Fruit fly (Drosophila melanogaster): ENCODE data around the gene CG7492.

CG7492 gene

DNA sequence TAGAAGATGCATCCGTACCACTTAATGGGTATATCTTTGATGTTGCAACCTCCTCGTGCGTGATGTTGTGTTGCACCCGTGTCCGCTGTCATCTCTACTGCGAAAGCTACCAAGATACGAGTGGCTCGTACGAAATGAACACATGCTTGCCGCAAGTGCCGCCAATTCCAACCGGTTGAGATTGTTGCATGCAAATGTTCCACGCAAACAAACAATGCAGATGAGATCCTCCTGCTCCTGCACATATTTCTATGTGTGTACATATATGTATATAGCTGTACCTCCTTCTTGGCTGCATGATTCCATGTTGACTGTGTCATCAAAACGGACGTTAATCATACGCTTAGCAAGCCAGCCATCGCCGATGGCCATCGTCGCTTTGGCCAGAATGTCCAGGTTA is 24.5 kb downstream of the CG7492 start:
- TF ChIP-seq dmrt93B (GFP tag; optimal IDR thresholded peaks at IDR 0.05) (no peak), lola (GFP tag; optimal IDR thresholded peaks at IDR 0.05) (no peak), Hnf4 (GFP tag; optimal IDR thresholded peaks at IDR 0.05) (no peak), Hr78 (GFP tag; optimal IDR thresholded peaks at IDR 0.05) (no peak), CG32264 (GFP tag; optimal IDR thresholded peaks at IDR 0.05) (no peak), Rel (GFP tag; optimal IDR thresholded peaks at IDR 0.05) (no peak), Rel (tag; optimal IDR thresholded peaks at IDR 0.05) (no peak), Myc (optimal IDR thresholded peaks at IDR 0.05) (no peak), ey (GFP tag; optimal IDR thresholded peaks at IDR 0.05) (no peak), Hr83 (GFP tag; optimal IDR thresholded peaks at IDR 0.05; ENCODE audit: poor library complexity, severe bottlenecking) (no peak), Mio (GFP tag; optimal IDR thresholded peaks at IDR 0.05) (no peak), HLH106 (tag; optimal IDR thresholded peaks at IDR 0.05) (no peak), Jra (GFP tag; optimal IDR thresholded peaks at IDR 0.05) (no peak), Dif (GFP tag; optimal IDR thresholded peaks at IDR 0.05; ENCODE audit: partially characterized antibody) (no peak), Abd-B (GFP tag; optimal IDR thresholded peaks at IDR 0.05) (no peak), sv (GFP tag; optimal IDR thresholded peaks at IDR 0.05) (no peak), dl (GFP tag; optimal IDR thresholded peaks at IDR 0.05; ENCODE audit: insufficient read depth in 1 of 2, partially characterized antibody in 2 of 2) (no peak), CG9705 (GFP tag; optimal IDR thresholded peaks at IDR 0.05) (no peak), N (GFP tag; optimal IDR thresholded peaks at IDR 0.05) (no peak), br (GFP tag; optimal IDR thresholded peaks at IDR 0.05) (no peak), brk (GFP tag; optimal IDR thresholded peaks at IDR 0.05) (no peak)

DNA sequence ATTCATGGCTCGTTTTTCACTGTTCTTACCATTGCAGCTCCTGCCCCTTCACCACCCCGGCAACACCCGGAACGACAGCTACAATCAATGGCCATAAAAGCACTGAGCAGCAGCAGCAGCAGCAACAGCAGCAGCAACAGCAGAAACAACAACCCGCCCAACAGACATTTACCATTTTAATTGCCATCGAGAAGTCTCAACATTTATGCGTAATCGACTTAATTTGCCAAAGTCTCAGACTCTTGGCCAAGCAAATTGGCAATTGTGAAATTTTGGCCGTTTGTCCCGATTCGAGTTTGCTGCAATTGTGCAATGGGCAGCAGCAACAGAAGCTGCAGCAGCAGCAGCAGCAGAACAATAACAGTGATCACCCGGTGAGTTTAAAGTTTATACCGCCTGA is 30.0 kb downstream of the CG7492 start:
- no peak for TF ChIP-seq br (GFP tag; optimal IDR thresholded peaks at IDR 0.05)
- peak; percentile 91 for TF ChIP-seq Dfd (GFP tag; optimal IDR thresholded peaks at IDR 0.05)

DNA sequence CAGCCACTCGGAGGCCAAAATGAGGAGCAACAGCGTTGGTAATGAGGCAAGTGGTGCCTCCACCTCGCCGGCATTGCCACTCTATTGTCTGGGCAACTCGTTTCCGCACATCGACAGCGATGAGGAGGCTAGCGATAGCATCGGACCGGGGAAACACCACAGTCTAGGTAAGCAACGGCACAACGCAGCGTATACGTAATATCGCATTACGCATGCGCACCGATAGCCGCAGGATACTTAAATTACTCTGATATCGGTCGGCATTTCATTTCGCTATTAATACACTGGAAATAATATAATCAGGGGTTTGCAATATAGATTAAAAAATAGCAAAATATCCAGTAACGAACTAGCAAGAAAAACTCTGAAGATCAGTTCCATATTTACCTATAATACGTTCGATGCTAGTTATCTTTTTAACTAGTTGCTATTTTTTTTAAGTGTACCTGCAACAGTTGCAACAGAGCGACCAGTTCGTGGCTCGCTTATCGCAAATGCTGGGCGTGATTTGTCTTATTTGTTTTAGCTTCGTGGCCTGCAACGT is 37.0 kb downstream of the CG7492 start:
- TF ChIP-seq sage (GFP tag; optimal IDR thresholded peaks at IDR 0.05) = no peak
- no peak for TF ChIP-seq dmrt93B (GFP tag; optimal IDR thresholded peaks at IDR 0.05)
- TF ChIP-seq foxo (GFP tag; optimal IDR thresholded peaks at IDR 0.05) = no peak
- TF ChIP-seq Myc (optimal IDR thresholded peaks at IDR 0.05) = no peak
- no peak for TF ChIP-seq h (GFP tag; optimal IDR thresholded peaks at IDR 0.05)
- no peak for TF ChIP-seq N (GFP tag; optimal IDR thresholded peaks at IDR 0.05)
- no peak for TF ChIP-seq dl (GFP tag; optimal IDR thresholded peaks at IDR 0.05; ENCODE audit: insufficient read depth in 1 of 2, partially characterized antibody in 2 of 2)

DNA sequence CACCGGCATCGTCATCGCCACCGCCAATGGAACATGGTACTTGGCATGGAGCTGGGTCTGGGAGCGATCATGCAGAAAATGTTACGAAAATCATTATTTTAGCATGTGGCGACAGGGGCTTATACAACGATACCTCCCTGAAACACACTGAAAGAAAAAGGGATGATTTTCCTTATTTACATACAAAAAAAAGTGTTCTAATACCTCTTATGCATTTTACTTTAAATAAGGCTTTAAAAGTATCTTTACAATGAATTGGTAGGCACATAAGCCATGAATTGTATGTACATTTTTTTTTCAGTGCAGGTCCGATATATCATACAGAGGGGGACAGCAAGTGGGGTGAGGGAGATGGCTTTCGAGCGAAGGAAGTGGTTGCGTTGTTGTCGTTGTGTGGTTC is 40.3 kb downstream of the CG7492 start:
- TF ChIP-seq rgr (GFP tag; optimal IDR thresholded peaks at IDR 0.05) (peak; percentile 88), Sp1 (GFP tag; optimal IDR thresholded peaks at IDR 0.05) (peak; percentile 77), Mio (GFP tag; optimal IDR thresholded peaks at IDR 0.05) (no peak), HLH106 (tag; optimal IDR thresholded peaks at IDR 0.05) (peak; percentile 69), h (GFP tag; optimal IDR thresholded peaks at IDR 0.05) (peak; percentile 93), sage (GFP tag; optimal IDR thresholded peaks at IDR 0.05) (peak; percentile 41), brk (GFP tag; optimal IDR thresholded peaks at IDR 0.05) (peak; percentile 81), dl (GFP tag; optimal IDR thresholded peaks at IDR 0.05; ENCODE audit: insufficient read depth in 1 of 2, partially characterized antibody in 2 of 2) (no peak), CG32264 (GFP tag; optimal IDR thresholded peaks at IDR 0.05) (peak; percentile 56), ey (GFP tag; optimal IDR thresholded peaks at IDR 0.05) (peak; percentile 88), woc (GFP tag; optimal IDR thresholded peaks at IDR 0.05) (peak; percentile 77), GATAd (GFP tag; optimal IDR thresholded peaks at IDR 0.05) (peak; percentile 32), Rel (GFP tag; optimal IDR thresholded peaks at IDR 0.05) (no peak), Rel (tag; optimal IDR thresholded peaks at IDR 0.05) (no peak), Hnf4 (GFP tag; optimal IDR thresholded peaks at IDR 0.05) (peak; percentile 88), dmrt93B (GFP tag; optimal IDR thresholded peaks at IDR 0.05) (peak; percentile 63), br (GFP tag; optimal IDR thresholded peaks at IDR 0.05) (peak; percentile 84), Hr83 (GFP tag; optimal IDR thresholded peaks at IDR 0.05; ENCODE audit: poor library complexity, severe bottlenecking) (no peak), CG9705 (GFP tag; optimal IDR thresholded peaks at IDR 0.05) (peak; percentile 57), OdsH (GFP tag; optimal IDR thresholded peaks at IDR 0.05) (peak; percentile 86), Hr78 (GFP tag; optimal IDR thresholded peaks at IDR 0.05) (no peak), lola (GFP tag; optimal IDR thresholded peaks at IDR 0.05) (no peak), Abd-B (GFP tag; optimal IDR thresholded peaks at IDR 0.05) (no peak), dsf (GFP tag; optimal IDR thresholded peaks at IDR 0.05; ENCODE audit: borderline replicate concordance) (no peak), Dfd (GFP tag; optimal IDR thresholded peaks at IDR 0.05) (no peak), foxo (GFP tag; optimal IDR thresholded peaks at IDR 0.05) (peak in 1 of 2 experiments; percentile 90), sv (GFP tag; optimal IDR thresholded peaks at IDR 0.05) (no peak), tai (GFP tag; optimal IDR thresholded peaks at IDR 0.05) (peak; percentile 71), Jra (GFP tag; optimal IDR thresholded peaks at IDR 0.05) (peak; percentile 77), fru (GFP tag; optimal IDR thresholded peaks at IDR 0.05) (peak; percentile 89), pan (optimal IDR thresholded peaks at IDR 0.05) (no peak), psq (GFP tag; optimal IDR thresholded peaks at IDR 0.05) (peak; percentile 77), CrebA (GFP tag; optimal IDR thresholded peaks at IDR 0.05; ENCODE audit: borderline replicate concordance) (peak; percentile 15)
